Worm (Caenorhabditis elegans) whole organism, early embryonic: Measurements from ENCODE around the gene F59E12.3.

ENCODE experiments used
- B0310.2 ChIP-seq: sonication (generic microtip); optimal IDR thresholded peaks from 2 replicates; lab custom pipeline; 2016; ENCODE audit warnings: mild to moderate bottlenecking, missing genetic modification characterization, missing compliant biosample characterization
- F13C5.2 ChIP-seq: sonication (generic microtip); optimal IDR thresholded peaks from 2 replicates; lab custom pipeline; 2017; ENCODE audit warnings: mild to moderate bottlenecking, missing genetic modification characterization, inconsistent platforms, missing compliant biosample characterization
- aly-1 ChIP-seq: sonication (generic microtip); optimal IDR thresholded peaks from 2 replicates; lab custom pipeline; 2016; ENCODE audit warnings: missing genetic modification characterization, missing compliant biosample characterization
- ama-1 ChIP-seq: fragments of 150-350 bp; optimal IDR thresholded peaks from 2 replicates; lab custom pipeline; 2014
- ceh-36 ChIP-seq: sonication (generic microtip); optimal IDR thresholded peaks from 2 replicates; lab custom pipeline; 2016; ENCODE audit warnings: missing genetic modification characterization, inconsistent platforms, missing compliant biosample characterization
- ets-7 ChIP-seq: sonication (generic microtip); optimal IDR thresholded peaks from 2 replicates; lab custom pipeline; 2016; ENCODE audit warnings: missing genotype, missing genetic modification characterization, missing compliant biosample characterization
- flt-1 ChIP-seq: fragments of 200-800 bp; sonication (Bioruptor generic); IDR thresholded peaks from 2 replicates; pipeline ENCODE4 v1.3.6; 2022; ENCODE audit warnings: missing genetic modification characterization, missing compliant biosample characterization
- hmbx-1 ChIP-seq: sonication (generic microtip); optimal IDR thresholded peaks from 2 replicates; lab custom pipeline; 2016; ENCODE audit warnings: mild to moderate bottlenecking, missing genetic modification characterization, missing compliant biosample characterization
- hmg-4 ChIP-seq: fragments of 200-800 bp; sonication (Bioruptor generic); optimal IDR thresholded peaks from 2 replicates; lab custom pipeline; 2018; ENCODE audit warnings: mild to moderate bottlenecking, missing genetic modification characterization, missing compliant biosample characterization
- hnd-1 ChIP-seq: sonication (generic microtip); optimal IDR thresholded peaks from 2 replicates; lab custom pipeline; 2016; ENCODE audit warnings: missing genetic modification characterization, missing compliant biosample characterization
- pes-1 ChIP-seq: fragments of 200-800 bp; sonication (Bioruptor generic); IDR thresholded peaks from 2 replicates; pipeline ENCODE4 v1.3.6; 2022; ENCODE audit warnings: missing genetic modification reagents, missing genetic modification characterization, missing compliant biosample characterization
- scrt-1 ChIP-seq: fragments of 200-800 bp; sonication (Bioruptor generic); IDR thresholded peaks from 2 replicates; pipeline ENCODE4 v1.3.6; 2022; ENCODE audit warnings: missing genetic modification characterization, missing compliant biosample characterization
- sea-1 ChIP-seq: fragments of 200-800 bp; sonication (Bioruptor generic); conservative IDR thresholded peaks from 2 replicates; pipeline ENCODE4 v1.3.6; 2022; ENCODE audit warnings: missing genetic modification characterization, missing compliant biosample characterization
- tbx-11 ChIP-seq: fragments of 200-800 bp; sonication (Bioruptor generic); IDR thresholded peaks from 2 replicates; pipeline ENCODE4 v1.3.6; 2022; ENCODE audit warnings: missing genetic modification characterization, missing compliant biosample characterization
- tbx-37 ChIP-seq: fragments of 200-800 bp; sonication (Bioruptor generic); conservative IDR thresholded peaks from 2 replicates; pipeline ENCODE4 v1.3.6; 2022; ENCODE audit warnings: missing genetic modification reagents, missing genetic modification characterization, missing compliant biosample characterization
- tra-4 ChIP-seq: sonication (generic microtip); optimal IDR thresholded peaks from 2 replicates; lab custom pipeline; 2017; ENCODE audit warnings: missing genetic modification characterization, missing compliant biosample characterization

Gene F59E12.3

DNA sequence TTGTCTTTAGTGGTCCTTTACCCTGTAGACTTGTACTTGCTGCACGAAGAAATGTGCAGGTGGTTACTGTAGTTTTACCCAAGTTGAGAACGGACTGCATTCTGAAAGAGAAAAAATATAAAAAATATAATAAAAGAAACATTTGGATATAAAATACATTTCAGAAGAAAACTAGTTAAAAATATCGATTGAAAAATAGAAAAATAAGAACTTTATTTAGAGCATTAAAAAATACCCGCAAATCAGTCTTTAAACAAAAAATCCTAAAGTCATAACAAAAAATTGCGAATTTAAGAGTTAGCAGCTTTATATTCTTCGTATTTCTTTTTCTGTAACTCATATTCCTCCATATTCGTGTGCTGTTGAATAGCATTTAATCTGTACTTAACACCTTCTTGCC lies 30.7 kb downstream of the F59E12.3 start, which contains the start of gene C25H3.7:
Gene C25H3.7, minus strand, starts transcription at position 101 of the 400 bp plus-strand sequence.
- TF ChIP-seq ama-1 (lab: Kevin White, UChicago), result no peak
- TF ChIP-seq pes-1 (GFP tag; lab: Robert Waterston, UW), result no peak
- no peak for TF ChIP-seq hmbx-1
- no peak for TF ChIP-seq tbx-11 (GFP tag; lab: Robert Waterston, UW)
- TF ChIP-seq ceh-36 (tag; lab: Kevin White, UChicago), result no peak
- no peak for TF ChIP-seq tra-4 (tag; lab: Kevin White, UChicago)
- TF ChIP-seq flt-1 (GFP tag; lab: Robert Waterston, UW), result no peak
- no peak for TF ChIP-seq sea-1
- no peak for TF ChIP-seq ets-7 (tag; lab: Kevin White, UChicago)
- TF ChIP-seq hnd-1 (tag; lab: Kevin White, UChicago), result no peak
- no peak for TF ChIP-seq F13C5.2 (tag; lab: Kevin White, UChicago)
- TF ChIP-seq B0310.2 (tag; lab: Kevin White, UChicago), result no peak
- TF ChIP-seq hmg-4 (GFP tag; lab: Kevin White, UChicago), result no peak
- TF ChIP-seq aly-1 (tag; lab: Kevin White, UChicago), result no peak
- no peak for TF ChIP-seq scrt-1 (GFP tag; lab: Robert Waterston, UW)
- TF ChIP-seq tbx-37 (GFP tag; lab: Robert Waterston, UW), result no peak

DNA sequence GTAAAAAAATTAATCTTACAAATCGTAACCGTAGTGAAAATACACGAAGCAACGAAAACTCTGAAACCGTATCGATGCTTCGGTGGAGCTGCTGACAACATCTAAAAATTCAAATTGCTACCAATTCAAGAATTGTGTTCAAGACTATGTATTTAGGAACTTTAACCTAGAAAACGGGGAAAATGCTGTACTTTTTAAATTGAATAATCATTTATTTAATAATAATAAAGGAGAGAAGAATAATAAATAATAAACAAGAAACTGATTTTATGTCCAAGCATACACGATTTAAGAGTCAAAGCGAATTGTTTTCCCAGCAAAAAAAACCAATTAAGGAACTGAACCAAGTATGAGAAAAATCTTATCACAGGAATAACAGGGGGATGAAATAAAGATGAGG lies 31.4 kb downstream of the F59E12.3 start, which contains the start of gene C25H3.17:
Gene C25H3.17, minus strand, starts transcription at position 101 of the 400 bp plus-strand sequence.
- TF ChIP-seq aly-1 (tag; lab: Kevin White, UChicago) (no peak), ets-7 (tag; lab: Kevin White, UChicago) (no peak), F13C5.2 (tag; lab: Kevin White, UChicago) (no peak), hmbx-1 (no peak), hmg-4 (GFP tag; lab: Kevin White, UChicago) (no peak), pes-1 (GFP tag; lab: Robert Waterston, UW) (no peak), ceh-36 (tag; lab: Kevin White, UChicago) (no peak), flt-1 (GFP tag; lab: Robert Waterston, UW) (no peak), tbx-37 (GFP tag; lab: Robert Waterston, UW) (no peak), scrt-1 (GFP tag; lab: Robert Waterston, UW) (no peak), tra-4 (tag; lab: Kevin White, UChicago) (no peak), hnd-1 (tag; lab: Kevin White, UChicago) (no peak)

DNA sequence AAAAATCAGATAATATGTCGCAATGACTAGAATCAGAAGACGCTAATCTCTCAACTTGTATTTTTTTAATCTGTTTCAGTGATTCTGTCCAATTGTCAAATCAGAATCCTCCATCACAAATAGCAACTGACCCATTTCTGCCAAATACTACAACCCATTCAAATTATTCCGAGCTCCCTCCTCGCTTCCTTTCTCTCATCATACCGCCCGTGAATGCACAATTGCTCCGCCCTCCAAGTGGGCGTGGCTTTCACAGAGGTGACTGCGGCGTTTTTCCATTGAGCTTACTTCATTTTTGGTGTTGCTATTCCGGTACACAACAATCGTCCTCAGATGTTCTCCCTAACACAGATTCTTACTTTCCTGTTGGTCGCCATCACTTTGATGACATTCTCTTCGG lies 42.5 kb downstream of the F59E12.3 start, which contains the start of gene flp-27:
Gene flp-27, plus strand, starts transcription at position 301 of the 400 bp plus-strand sequence.
- no peak for TF ChIP-seq aly-1 (tag; lab: Kevin White, UChicago)
- TF ChIP-seq hmg-4 (GFP tag; lab: Kevin White, UChicago), result no peak
- no peak for TF ChIP-seq tra-4 (tag; lab: Kevin White, UChicago)

- no peak for TF ChIP-seq ets-7 (tag; lab: Kevin White, UChicago)
- TF ChIP-seq pes-1 (GFP tag; lab: Robert Waterston, UW), result no peak
- no peak for TF ChIP-seq ceh-36 (tag; lab: Kevin White, UChicago)
- TF ChIP-seq scrt-1 (GFP tag; lab: Robert Waterston, UW), result no peak
- TF ChIP-seq hmg-4 (GFP tag; lab: Kevin White, UChicago), result no peak
- TF ChIP-seq tra-4 (tag; lab: Kevin White, UChicago), result no peak
- no peak for TF ChIP-seq sea-1
- TF ChIP-seq aly-1 (tag; lab: Kevin White, UChicago), result no peak
- no peak for TF ChIP-seq hmbx-1
- no peak for TF ChIP-seq tbx-11 (GFP tag; lab: Robert Waterston, UW)
- no peak for TF ChIP-seq B0310.2 (tag; lab: Kevin White, UChicago)
- no peak for TF ChIP-seq ama-1 (lab: Kevin White, UChicago)
- TF ChIP-seq flt-1 (GFP tag; lab: Robert Waterston, UW), result no peak
Measured at ce11 chrII:5688959-5689358, 50.8 kb downstream of the F59E12.3 start, which contains the start of gene C25H3.11. Gene C25H3.11, minus strand, starts transcription at chrII:5689040.
